Worm (Caenorhabditis elegans): ENCODE data around the gene Y48E1B.17.

Gene Y48E1B.17

ce11 chrII:13494762-13495161, 46.1 kb downstream of the Y48E1B.17 start:
- TF ChIP-seq sea-2 (GFP tag; optimal IDR thresholded peaks at IDR 0.05) (no peak), elt-3 (tag; optimal IDR thresholded peaks at IDR 0.05) (no peak), zag-1 (tag; optimal IDR thresholded peaks at IDR 0.05) (no peak), fkh-10 (GFP tag; optimal IDR thresholded peaks at IDR 0.05) (no peak), fos-1 (tag; optimal IDR thresholded peaks at IDR 0.05) (no peak), unc-62 (GFP tag; optimal IDR thresholded peaks at IDR 0.05) (no peak), ZK546.5 (tag; optimal IDR thresholded peaks at IDR 0.05) (no peak), egl-5 (tag; optimal IDR thresholded peaks at IDR 0.05) (no peak), aly-2 (tag; optimal IDR thresholded peaks at IDR 0.05) (no peak), nhr-43 (tag; optimal IDR thresholded peaks at IDR 0.05; ENCODE audit: poor library complexity, severe bottlenecking) (no peak), nhr-12 (tag; optimal IDR thresholded peaks at IDR 0.05) (no peak), hmg-11 (tag; optimal IDR thresholded peaks at IDR 0.05) (peak; percentile 54), ceh-16 (tag; optimal IDR thresholded peaks at IDR 0.05) (no peak), daf-12 (tag; optimal IDR thresholded peaks at IDR 0.05) (no peak), unc-39 (tag; optimal IDR thresholded peaks at IDR 0.05) (no peak), mdl-1 (tag; optimal IDR thresholded peaks at IDR 0.05) (no peak), ama-1 (optimal IDR thresholded peaks at IDR 0.05) (peak; percentile 24), lsy-12 (tag; optimal IDR thresholded peaks at IDR 0.05) (no peak), nfya-1 (tag; optimal IDR thresholded peaks at IDR 0.05; ENCODE audit: insufficient read depth) (peak; percentile 12), ceh-28 (tag; optimal IDR thresholded peaks at IDR 0.05) (no peak), nhr-76 (tag; optimal IDR thresholded peaks at IDR 0.05) (no peak), lin-15B (tag; optimal IDR thresholded peaks at IDR 0.05) (peak; percentile 39), nhr-237 (tag; optimal IDR thresholded peaks at IDR 0.05) (no peak), pqm-1 (tag; optimal IDR thresholded peaks at IDR 0.05) (peak; percentile 8), ceh-9 (tag; optimal IDR thresholded peaks at IDR 0.05) (no peak), snpc-4 (tag; optimal IDR thresholded peaks at IDR 0.05) (peak; percentile 42), lin-39 (tag; optimal IDR thresholded peaks at IDR 0.05) (no peak), nhr-67 (tag; optimal IDR thresholded peaks at IDR 0.05) (no peak), nhr-23 (tag; optimal IDR thresholded peaks at IDR 0.05) (no peak), fkh-2 (tag; optimal IDR thresholded peaks at IDR 0.05) (no peak), nhr-25 (tag; optimal IDR thresholded peaks at IDR 0.05) (no peak), ztf-11 (tag; optimal IDR thresholded peaks at IDR 0.05) (no peak), ztf-4 (tag; optimal IDR thresholded peaks at IDR 0.05) (no peak), elt-2 (tag; optimal IDR thresholded peaks at IDR 0.05) (peak; percentile 31), tbx-2 (tag; optimal IDR thresholded peaks at IDR 0.05) (no peak), egl-27 (tag; optimal IDR thresholded peaks at IDR 0.05) (no peak), R02D3.7 (tag; optimal IDR thresholded peaks at IDR 0.05) (no peak), ceh-82 (tag; optimal IDR thresholded peaks at IDR 0.05) (no peak), pha-4 (tag; optimal IDR thresholded peaks at IDR 0.05) (peak; percentile 89), nhr-28 (tag; optimal IDR thresholded peaks at IDR 0.05) (no peak), mml-1 (tag; optimal IDR thresholded peaks at IDR 0.05) (no peak), skn-1 (tag; optimal IDR thresholded peaks at IDR 0.05) (no peak), elt-1 (tag; optimal IDR thresholded peaks at IDR 0.05) (no peak), jun-1 (tag; optimal IDR thresholded peaks at IDR 0.05) (no peak), nhr-11 (tag; optimal IDR thresholded peaks at IDR 0.05) (no peak), nhr-77 (tag; optimal IDR thresholded peaks at IDR 0.05) (no peak), eor-1 (tag; optimal IDR thresholded peaks at IDR 0.05) (no peak)

- TF ChIP-seq ceh-82 (tag; optimal IDR thresholded peaks at IDR 0.05) (no peak), nhr-77 (tag; optimal IDR thresholded peaks at IDR 0.05) (no peak), nhr-23 (tag; optimal IDR thresholded peaks at IDR 0.05) (no peak), fkh-10 (GFP tag; optimal IDR thresholded peaks at IDR 0.05) (no peak), aly-2 (tag; optimal IDR thresholded peaks at IDR 0.05) (no peak), elt-3 (tag; optimal IDR thresholded peaks at IDR 0.05) (no peak), fkh-2 (tag; optimal IDR thresholded peaks at IDR 0.05) (no peak), elt-1 (tag; optimal IDR thresholded peaks at IDR 0.05) (no peak), eor-1 (tag; optimal IDR thresholded peaks at IDR 0.05) (no peak)
Measured at ce11 chrII:13494175-13494650, 46.7 kb downstream of the Y48E1B.17 start, which contains the start of gene ndua-7. ndua-7 (minus strand) TSS chrII:13494600.

Data from whole organism, L3 larva.